Worm (Caenorhabditis elegans): Measurements from ENCODE around the gene best-20.

Gene best-20

ce11 chrIV:3742426-3742839 lies 13.6 kb upstream of the best-20 start (continued):
- no peak for TF ChIP-seq pag-3 (tag; optimal IDR thresholded peaks at IDR 0.05; ENCODE audit: borderline replicate concordance, insufficient read depth)

- TF ChIP-seq lin-35 (GFP tag; optimal IDR thresholded peaks at IDR 0.05) (peak in 1 of 2 experiments; percentile 42), lsy-2 (tag; optimal IDR thresholded peaks at IDR 0.05) (no peak)
These were observed 12.3 kb upstream of the best-20 start, which contains the start of gene siah-1 for ce11 chrIV:3743748-3744147. TSS of gene siah-1 (plus strand) at chrIV:3744048.

- TF ChIP-seq ets-5 (GFP tag; IDR thresholded peaks at IDR 0.05) (peak; percentile 86; the same call in 1 of the 2 replicates), nhr-11 (tag; optimal IDR thresholded peaks at IDR 0.05) (no peak), ceh-88 (GFP tag; IDR thresholded peaks at IDR 0.05) (no peak), unc-30 (tag; optimal IDR thresholded peaks at IDR 0.05) (no peak), efl-1 (optimal IDR thresholded peaks at IDR 0.05) (no peak), efl-1 (GFP tag; optimal IDR thresholded peaks at IDR 0.05 in 1 of 2) (peak in 1 of 2 experiments; percentile 72)
These were observed 10.2 kb upstream of the best-20 start for ce11 chrIV:3745806-3746205.

- TF ChIP-seq efl-1 (optimal IDR thresholded peaks at IDR 0.05) (no peak), efl-1 (GFP tag; optimal IDR thresholded peaks at IDR 0.05 in 1 of 2) (no peak), mep-1 (tag; optimal IDR thresholded peaks at IDR 0.05) (no peak), C04F5.9 (tag; optimal IDR thresholded peaks at IDR 0.05) (no peak), blmp-1 (tag; optimal IDR thresholded peaks at IDR 0.05) (no peak), mdl-1 (tag; optimal IDR thresholded peaks at IDR 0.05) (no peak)
These were observed 5.0 kb upstream of the best-20 start, which contains the start of gene ugt-45 for ce11 chrIV:3751001-3751400. TSS of gene ugt-45 (minus strand) at chrIV:3751101.

ce11 chrIV:3752276-3752675 lies 3.7 kb upstream of the best-20 start:
- TF ChIP-seq nhr-85 (tag) (peak; percentile 39), dpl-1 (GFP tag; optimal IDR thresholded peaks at IDR 0.05) (peak in 1 of 3 experiments; percentile 13), lin-35 (GFP tag; optimal IDR thresholded peaks at IDR 0.05) (peak in 1 of 2 experiments; percentile 8), hlh-4 (tag; optimal IDR thresholded peaks at IDR 0.05) (no peak), snu-23 (GFP tag; optimal IDR thresholded peaks at IDR 0.05) (peak; percentile 21), snpc-4 (tag; optimal IDR thresholded peaks at IDR 0.05) (no peak), efl-1 (optimal IDR thresholded peaks at IDR 0.05) (no peak), efl-1 (GFP tag; optimal IDR thresholded peaks at IDR 0.05 in 1 of 2) (peak in 1 of 2 experiments; percentile 66)

ce11 chrIV:3755355-3755754 lies 666 bp upstream of the best-20 start, which contains the start of gene Y37E11AR.7:
TSS of gene Y37E11AR.7 (minus strand) at chrIV:3755455.
- no peak for TF ChIP-seq nhr-90 (tag; optimal IDR thresholded peaks at IDR 0.05; ENCODE audit: poor library complexity)
- TF ChIP-seq elt-3 (tag; optimal IDR thresholded peaks at IDR 0.05): no peak
- no peak for TF ChIP-seq nhr-28 (tag; optimal IDR thresholded peaks at IDR 0.05)

- TF ChIP-seq pag-3 (tag; optimal IDR thresholded peaks at IDR 0.05; ENCODE audit: borderline replicate concordance, insufficient read depth): no peak
- no peak for TF ChIP-seq ceh-63 (GFP tag; optimal IDR thresholded peaks at IDR 0.05)
- no peak for TF ChIP-seq nhr-84 (tag; optimal IDR thresholded peaks at IDR 0.05)
- no peak for TF ChIP-seq egl-13 (tag; optimal IDR thresholded peaks at IDR 0.05)
- no peak for TF ChIP-seq mab-9 (GFP tag; IDR thresholded peaks at IDR 0.05)
- TF ChIP-seq nhr-20 (tag; optimal IDR thresholded peaks at IDR 0.05): no peak
- no peak for TF ChIP-seq sup-37 (GFP tag; optimal IDR thresholded peaks at IDR 0.05)
These were observed 3.8 kb downstream of the best-20 start for ce11 chrIV:3759823-3760222.

ce11 chrIV:3764012-3764549 lies 8.1 kb downstream of the best-20 start:
- TF ChIP-seq ceh-8 (GFP tag; optimal IDR thresholded peaks at IDR 0.05) (peak; percentile 54), alr-1 (tag; optimal IDR thresholded peaks at IDR 0.05; ENCODE audit: borderline replicate concordance) (no peak), dsc-1 (tag; optimal IDR thresholded peaks at IDR 0.05) (peak; percentile 1), hlh-17 (GFP tag; optimal IDR thresholded peaks at IDR 0.05; ENCODE audit: borderline replicate concordance) (no peak), zip-4 (GFP tag; optimal IDR thresholded peaks at IDR 0.05) (no peak), mdl-1 (tag; optimal IDR thresholded peaks at IDR 0.05) (no peak)
